Worm (Caenorhabditis elegans): ENCODE data around the gene Y81B9A.4.
A peak's percentile ranks its signal among the peaks of the same experiment; 100 is the strongest.

Gene Y81B9A.4

ce11 chrX:9146953-9147352, 33.8 kb downstream of the Y81B9A.4 start (continued):
- no peak for TF ChIP-seq ceh-82 (tag; optimal IDR thresholded peaks at IDR 0.05)
- no peak for TF ChIP-seq fkh-8 (tag; optimal IDR thresholded peaks at IDR 0.05)
- no peak for TF ChIP-seq lin-13 (GFP tag; optimal IDR thresholded peaks at IDR 0.05)
- peak; percentile 59 for TF ChIP-seq grh-1 (GFP tag; IDR thresholded peaks at IDR 0.05)
- TF ChIP-seq ceh-63 (GFP tag; optimal IDR thresholded peaks at IDR 0.05): no peak
- no peak for TF ChIP-seq fkh-10 (GFP tag; optimal IDR thresholded peaks at IDR 0.05)
- no peak for TF ChIP-seq aly-2 (tag; optimal IDR thresholded peaks at IDR 0.05)
- no peak for TF ChIP-seq zip-4 (GFP tag; optimal IDR thresholded peaks at IDR 0.05)
- no peak for TF ChIP-seq rnt-1 (tag; optimal IDR thresholded peaks at IDR 0.05)
- TF ChIP-seq egl-13 (tag; optimal IDR thresholded peaks at IDR 0.05): no peak
- no peak for TF ChIP-seq lin-39 (tag; optimal IDR thresholded peaks at IDR 0.05)
- TF ChIP-seq alr-1 (tag; optimal IDR thresholded peaks at IDR 0.05; ENCODE audit: borderline replicate concordance): no peak
- peak; percentile 62 for TF ChIP-seq nhr-90 (tag; optimal IDR thresholded peaks at IDR 0.05; ENCODE audit: poor library complexity)
- TF ChIP-seq snu-23 (GFP tag; optimal IDR thresholded peaks at IDR 0.05): peak; percentile 55
- TF ChIP-seq mdl-1 (tag; optimal IDR thresholded peaks at IDR 0.05): peak in 1 of 2 experiments; percentile 36
- peak; percentile 74 for TF ChIP-seq lin-14 (GFP tag; optimal IDR thresholded peaks at IDR 0.05)
- no peak for TF ChIP-seq mab-9 (GFP tag; IDR thresholded peaks at IDR 0.05)
- TF ChIP-seq nhr-20 (tag; optimal IDR thresholded peaks at IDR 0.05): peak; percentile 77
- TF ChIP-seq lir-3 (tag; optimal IDR thresholded peaks at IDR 0.05; ENCODE audit: poor library complexity): no peak
- TF ChIP-seq hlh-17 (GFP tag; optimal IDR thresholded peaks at IDR 0.05; ENCODE audit: borderline replicate concordance): no peak
- TF ChIP-seq unc-62 (GFP tag; optimal IDR thresholded peaks at IDR 0.05): no peak
- no peak for TF ChIP-seq hlh-4 (tag; optimal IDR thresholded peaks at IDR 0.05)
- TF ChIP-seq nhr-47 (tag; optimal IDR thresholded peaks at IDR 0.05): peak; percentile 11
- TF ChIP-seq Y116A8C.19 (tag; optimal IDR thresholded peaks at IDR 0.05; ENCODE audit: borderline replicate concordance): no peak
- TF ChIP-seq nhr-28 (tag; optimal IDR thresholded peaks at IDR 0.05): no peak
- peak; percentile 73 for TF ChIP-seq nhr-71 (tag; optimal IDR thresholded peaks at IDR 0.05)
- TF ChIP-seq sox-4 (tag; optimal IDR thresholded peaks at IDR 0.05): no peak
- TF ChIP-seq zag-1 (tag; optimal IDR thresholded peaks at IDR 0.05): no peak
- TF ChIP-seq nhr-84 (tag; optimal IDR thresholded peaks at IDR 0.05): no peak
- TF ChIP-seq mef-2 (tag; optimal IDR thresholded peaks at IDR 0.05): no peak
- TF ChIP-seq aha-1 (tag; optimal IDR thresholded peaks at IDR 0.05): no peak
- no peak for TF ChIP-seq fos-1 (tag; optimal IDR thresholded peaks at IDR 0.05)

ce11 chrX:9145848-9146247, 34.9 kb downstream of the Y81B9A.4 start, which contains the start of gene B0563.5:
Gene B0563.5 (plus strand): TSS chrX:9146148.
- TF ChIP-seq elt-3 (tag; optimal IDR thresholded peaks at IDR 0.05): no peak

ce11 chrX:9137402-9137801, 43.3 kb downstream of the Y81B9A.4 start, which contains the start of gene B0563.6:
Gene B0563.6 (plus strand): TSS chrX:9137702.
- TF ChIP-seq nhr-28 (tag; optimal IDR thresholded peaks at IDR 0.05): no peak
- no peak for TF ChIP-seq elt-2 (tag; optimal IDR thresholded peaks at IDR 0.05)
- no peak for TF ChIP-seq ets-5 (GFP tag; IDR thresholded peaks at IDR 0.05)
- TF ChIP-seq mab-9 (GFP tag; IDR thresholded peaks at IDR 0.05): no peak
- no peak for TF ChIP-seq nhr-237 (tag; optimal IDR thresholded peaks at IDR 0.05)
- no peak for TF ChIP-seq isw-1 (GFP tag; IDR thresholded peaks at IDR 0.05)
- no peak for TF ChIP-seq alr-1 (tag; optimal IDR thresholded peaks at IDR 0.05; ENCODE audit: borderline replicate concordance)
- no peak for TF ChIP-seq lsy-2 (tag; optimal IDR thresholded peaks at IDR 0.05)
- no peak for TF ChIP-seq hlh-17 (GFP tag; optimal IDR thresholded peaks at IDR 0.05; ENCODE audit: borderline replicate concordance)
- no peak for TF ChIP-seq rnt-1 (tag; optimal IDR thresholded peaks at IDR 0.05)
- TF ChIP-seq C34B4.2 (tag; optimal IDR thresholded peaks at IDR 0.05): no peak
- TF ChIP-seq irx-1 (tag; optimal IDR thresholded peaks at IDR 0.05): no peak
- TF ChIP-seq mdl-1 (tag; optimal IDR thresholded peaks at IDR 0.05): no peak
- no peak for TF ChIP-seq nhr-90 (tag; optimal IDR thresholded peaks at IDR 0.05; ENCODE audit: poor library complexity)
- no peak for TF ChIP-seq nhr-76 (tag; optimal IDR thresholded peaks at IDR 0.05)
- TF ChIP-seq vab-15 (tag; optimal IDR thresholded peaks at IDR 0.05): no peak
- TF ChIP-seq ceh-88 (GFP tag; IDR thresholded peaks at IDR 0.05): no peak
- TF ChIP-seq mep-1 (tag; optimal IDR thresholded peaks at IDR 0.05): no peak
- no peak for TF ChIP-seq unc-86 (tag; optimal IDR thresholded peaks at IDR 0.05)
